Fruit fly (Drosophila melanogaster): ENCODE results near the gene Vti1a.

DNA sequence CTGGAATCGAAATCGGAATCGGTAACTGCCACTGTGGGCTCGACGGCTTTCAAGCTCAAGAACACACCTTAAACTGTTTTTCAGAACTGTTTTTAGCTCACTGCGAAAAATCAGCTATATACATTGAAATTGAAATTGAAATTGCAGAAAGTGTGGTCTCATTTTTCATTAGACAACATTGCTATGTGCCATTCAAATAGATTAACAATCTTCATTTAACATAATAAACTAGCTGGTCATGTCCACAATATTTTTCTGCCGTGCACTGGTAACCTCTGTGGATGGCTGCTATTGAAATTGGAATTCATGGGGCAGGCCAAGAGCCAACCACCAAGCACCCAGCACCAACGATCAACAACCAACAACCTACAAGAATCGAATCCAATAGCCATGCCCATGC lies 43.2 kb upstream of the Vti1a start:
- no peak for TF ChIP-seq CG8478 (optimal IDR thresholded peaks at IDR 0.05)
- no peak for TF ChIP-seq CTCF (optimal IDR thresholded peaks at IDR 0.05)

Data from S2 (cell line).